Worm (Caenorhabditis elegans) whole organism, L1 larva: ENCODE measurements around the gene C51E3.9.
A peak's percentile ranks its signal among the peaks of the same experiment; 100 is the strongest.

Source experiments
- C04F5.9 ChIP-seq: sonication (generic microtip); optimal IDR thresholded peaks from 2 replicates; lab custom pipeline; 2016; ENCODE audit warnings: missing genetic modification characterization, missing compliant biosample characterization
- C16A3.4 ChIP-seq: fragments of 150-350 bp; optimal IDR thresholded peaks from 2 replicates; lab custom pipeline; 2014; ENCODE audit warnings: missing biosample characterization, missing genetic modification characterization
- C34B4.2 ChIP-seq: sonication (generic microtip); optimal IDR thresholded peaks from 2 replicates; lab custom pipeline; 2017; ENCODE audit warnings: mild to moderate bottlenecking, missing genetic modification characterization, missing compliant biosample characterization
- aha-1 ChIP-seq: fragments of 150-350 bp; optimal IDR thresholded peaks from 2 replicates; lab custom pipeline; 2014; ENCODE audit warnings: missing biosample characterization, missing genetic modification characterization
- blmp-1 ChIP-seq: fragments of 150-350 bp; optimal IDR thresholded peaks from 2 replicates; lab custom pipeline; 2014; ENCODE audit warnings: missing biosample characterization, missing genetic modification characterization
- ceh-63 ChIP-seq: fragments of 200-800 bp; sonication (Bioruptor generic); optimal IDR thresholded peaks from 2 replicates; lab custom pipeline; 2018; ENCODE audit warnings: mild to moderate bottlenecking, missing genetic modification characterization, missing compliant biosample characterization
- ceh-8 ChIP-seq: fragments of 200-800 bp; sonication (Bioruptor generic); optimal IDR thresholded peaks from 2 replicates; lab custom pipeline; 2018; ENCODE audit warnings: mild to moderate bottlenecking, missing genetic modification characterization, moderate library complexity, missing compliant biosample characterization
- ceh-82 ChIP-seq, 3 experiments: fragments of 150-350 bp in 1 of 3; sonication (generic microtip) in 2 of 3; optimal IDR thresholded peaks; 2 replicates each; lab custom pipeline; 2014 to 2017; ENCODE audit warnings: missing biosample characterization in 3 of 3, missing genetic modification characterization in 3 of 3
- ceh-88 ChIP-seq: fragments of 200-800 bp; sonication (Bioruptor generic); IDR thresholded peaks from 2 replicates; pipeline ENCODE4 v1.3.6; 2022; ENCODE audit warnings: missing genetic modification characterization, missing compliant biosample characterization
- ces-1 ChIP-seq: fragments of 150-350 bp; optimal IDR thresholded peaks from 2 replicates; lab custom pipeline; 2014; ENCODE audit warnings: missing biosample characterization, missing genetic modification reagents, missing genetic modification characterization
- elt-2 ChIP-seq: sonication (generic microtip); optimal IDR thresholded peaks from 2 replicates; lab custom pipeline; 2016; ENCODE audit warnings: missing genetic modification characterization, mild to moderate bottlenecking, inconsistent platforms, missing compliant biosample characterization, missing genetic modification reagents
- elt-3 ChIP-seq, 6 experiments: fragments of 150-350 bp in 1 of 6; sonication (generic microtip); optimal IDR thresholded peaks; 2 replicates each; lab custom pipeline; 2017 to 2018; ENCODE audit warnings: missing biosample characterization in 6 of 6, missing genetic modification characterization in 6 of 6, inconsistent platforms in 1 of 6
- ets-5 ChIP-seq: fragments of 200-800 bp; sonication (Bioruptor generic); IDR thresholded peaks from 2 replicates; pipeline ENCODE4 v1.3.6; 2022; ENCODE audit warnings: missing genetic modification characterization, missing compliant biosample characterization
- fkh-10 ChIP-seq: sonication (generic microtip); optimal IDR thresholded peaks from 2 replicates; lab custom pipeline; 2017; ENCODE audit warnings: missing biosample characterization, missing genetic modification reagents, missing genetic modification characterization
- fkh-8 ChIP-seq: sonication (generic microtip); optimal IDR thresholded peaks from 2 replicates; lab custom pipeline; 2016; ENCODE audit warnings: mild to moderate bottlenecking, missing genetic modification characterization, missing compliant biosample characterization
- fos-1 ChIP-seq: fragments of 150-350 bp; optimal IDR thresholded peaks from 2 replicates; lab custom pipeline; 2014; ENCODE audit warnings: missing biosample characterization, missing genetic modification characterization
- hpl-2 ChIP-seq: fragments of 150-350 bp; optimal IDR thresholded peaks from 2 replicates; lab custom pipeline; 2014; ENCODE audit warnings: missing biosample characterization, missing genetic modification reagents, missing genetic modification characterization
- irx-1 ChIP-seq: sonication (generic microtip); optimal IDR thresholded peaks from 2 replicates; lab custom pipeline; 2016; ENCODE audit warnings: missing genetic modification characterization, missing compliant biosample characterization
- isw-1 ChIP-seq: fragments of 200-800 bp; sonication (Bioruptor generic); IDR thresholded peaks from 2 replicates; pipeline ENCODE4 v1.3.6; 2022; ENCODE audit warnings: missing genetic modification characterization, missing compliant biosample characterization
- jun-1 ChIP-seq: fragments of 150-350 bp; optimal IDR thresholded peaks from 2 replicates; lab custom pipeline; 2014; ENCODE audit warnings: missing biosample characterization, missing genetic modification reagents, missing genetic modification characterization
- lin-13 ChIP-seq: fragments of 150-350 bp; optimal IDR thresholded peaks from 2 replicates; lab custom pipeline; 2014; ENCODE audit warnings: missing biosample characterization, missing genetic modification reagents, missing genetic modification characterization
- lin-14 ChIP-seq: fragments of 200-800 bp; sonication (Bioruptor generic); optimal IDR thresholded peaks from 2 replicates; lab custom pipeline; 2018; ENCODE audit warnings: mild to moderate bottlenecking, missing genetic modification characterization, moderate library complexity, missing compliant biosample characterization
- lin-15B ChIP-seq: fragments of 150-350 bp; sonication (generic microtip); optimal IDR thresholded peaks from 3 replicates; lab custom pipeline; 2014; ENCODE audit warnings: missing biosample characterization, missing genetic modification characterization
- lin-35 ChIP-seq, 2 experiments: fragments of 150-350 bp; optimal IDR thresholded peaks; 2 replicates each; lab custom pipeline; 2014; ENCODE audit warnings: missing biosample characterization in 2 of 2, missing genetic modification characterization in 2 of 2, missing genetic modification reagents in 2 of 2
- lin-39 ChIP-seq: fragments of 150-350 bp; optimal IDR thresholded peaks from 2 replicates; lab custom pipeline; 2014; ENCODE audit warnings: missing biosample characterization, missing genetic modification reagents, missing genetic modification characterization
- lsy-2 ChIP-seq, 2 experiments: fragments of 150-350 bp; optimal IDR thresholded peaks; 2 replicates each; lab custom pipeline; 2014; ENCODE audit warnings: missing biosample characterization in 2 of 2, missing genetic modification characterization in 2 of 2
- nhr-20 ChIP-seq: sonication (generic microtip); optimal IDR thresholded peaks from 2 replicates; lab custom pipeline; 2016; ENCODE audit warnings: mild to moderate bottlenecking, missing genetic modification characterization, missing compliant biosample characterization
- nhr-237 ChIP-seq: fragments of 150-350 bp; optimal IDR thresholded peaks from 2 replicates; lab custom pipeline; 2014; ENCODE audit warnings: missing biosample characterization, missing genetic modification characterization
- nhr-28 ChIP-seq: fragments of 150-350 bp; optimal IDR thresholded peaks from 2 replicates; lab custom pipeline; 2014; ENCODE audit warnings: missing biosample characterization, missing genetic modification characterization
- nhr-47 ChIP-seq: sonication (generic microtip); optimal IDR thresholded peaks from 2 replicates; lab custom pipeline; 2016; ENCODE audit warnings: mild to moderate bottlenecking, missing genetic modification characterization, moderate library complexity, missing compliant biosample characterization
- nhr-76 ChIP-seq: sonication (generic microtip); optimal IDR thresholded peaks from 2 replicates; lab custom pipeline; 2017; ENCODE audit warnings: missing biosample characterization, missing genetic modification characterization
- nhr-84 ChIP-seq: sonication (generic microtip); optimal IDR thresholded peaks from 2 replicates; lab custom pipeline; 2017; ENCODE audit warnings: missing biosample characterization, missing genetic modification characterization
- nhr-85 ChIP-seq: sonication (generic microtip); peaks from one replicate; lab custom pipeline; 2016; ENCODE audit warnings: missing genetic modification characterization, inconsistent platforms, missing compliant biosample characterization
- pag-3 ChIP-seq: sonication (generic microtip); optimal IDR thresholded peaks from 2 replicates; lab custom pipeline; 2017; ENCODE audit warnings: missing genetic modification characterization, mild to moderate bottlenecking, missing compliant biosample characterization, antibody characterized with exemption, borderline replicate concordance; ENCODE audit not compliant: insufficient read depth
- pax-3 ChIP-seq: fragments of 200-800 bp; sonication (Bioruptor generic); optimal IDR thresholded peaks from 2 replicates; lab custom pipeline; 2018; ENCODE audit warnings: mild to moderate bottlenecking, missing genetic modification characterization, moderate library complexity, missing compliant biosample characterization
- pqm-1 ChIP-seq: sonication (generic microtip); optimal IDR thresholded peaks from 3 replicates; lab custom pipeline; 2017; ENCODE audit warnings: missing biosample characterization, missing genetic modification characterization
- rnt-1 ChIP-seq: sonication (generic microtip); optimal IDR thresholded peaks from 2 replicates; lab custom pipeline; 2016; ENCODE audit warnings: mild to moderate bottlenecking, missing genetic modification characterization, moderate library complexity, missing compliant biosample characterization
- skn-1 ChIP-seq: fragments of 150-350 bp; optimal IDR thresholded peaks from 2 replicates; lab custom pipeline; 2014; ENCODE audit warnings: missing biosample characterization, missing genetic modification characterization
- sox-4 ChIP-seq: sonication (generic microtip); optimal IDR thresholded peaks from 2 replicates; lab custom pipeline; 2016; ENCODE audit warnings: missing genetic modification characterization, missing compliant biosample characterization
- sup-37 ChIP-seq: fragments of 200-800 bp; sonication (Bioruptor generic); optimal IDR thresholded peaks from 2 replicates; lab custom pipeline; 2018; ENCODE audit warnings: mild to moderate bottlenecking, missing genetic modification characterization, missing compliant biosample characterization
- tlp-1 ChIP-seq: fragments of 150-350 bp; optimal IDR thresholded peaks from 2 replicates; lab custom pipeline; 2014; ENCODE audit warnings: missing biosample characterization, missing genetic modification characterization
- unc-130 ChIP-seq: fragments of 150-350 bp; optimal IDR thresholded peaks from 2 replicates; lab custom pipeline; 2017; ENCODE audit warnings: missing biosample characterization, missing genetic modification characterization, inconsistent platforms

Gene C51E3.9

ce11 chrV:10158528-10158927 lies 12.8 kb downstream of the C51E3.9 start, which contains the start of gene srsx-30:
TSS of gene srsx-30 (plus strand) at chrV:10158828.
- TF ChIP-seq nhr-84 (tag; lab: Kevin White, UChicago) (no peak), sup-37 (no peak), ceh-8 (GFP tag; lab: Kevin White, UChicago) (no peak), rnt-1 (tag; lab: Kevin White, UChicago) (no peak), ceh-82 (tag; optimal IDR thresholded peaks at IDR 0.05; lab: Kevin White, UChicago) (no peak), fos-1 (no peak), skn-1 (tag; lab: Kevin White, UChicago) (no peak), irx-1 (no peak), nhr-47 (tag; lab: Kevin White, UChicago) (no peak), sox-4 (tag; lab: Kevin White, UChicago) (no peak), jun-1 (tag; lab: Kevin White, UChicago) (no peak), fkh-8 (tag; lab: Kevin White, UChicago) (no peak), ceh-88 (GFP tag; lab: Robert Waterston, UW) (no peak), hpl-2 (GFP tag; lab: Kevin White, UChicago) (no peak), C34B4.2 (no peak), pqm-1 (tag; lab: Kevin White, UChicago) (no peak)

ce11 chrV:10159972-10160371 lies 14.2 kb downstream of the C51E3.9 start:
- peak; percentile 65 for TF ChIP-seq elt-2 (tag; lab: Kevin White, UChicago)
- no peak for TF ChIP-seq nhr-237 (tag; lab: Kevin White, UChicago)
- TF ChIP-seq, all 84 proteins: peak for 1

- TF ChIP-seq pag-3 (tag; lab: Kevin White, UChicago): no peak
- no peak for TF ChIP-seq nhr-85 (tag; lab: Kevin White, UChicago)
- TF ChIP-seq C04F5.9 (tag; lab: Kevin White, UChicago): no peak
- no peak for TF ChIP-seq nhr-20 (tag; lab: Kevin White, UChicago)
- no peak for TF ChIP-seq elt-3 (tag; optimal IDR thresholded peaks at IDR 0.05; lab: Kevin White, UChicago)
- no peak for TF ChIP-seq tlp-1 (tag; lab: Kevin White, UChicago)
- TF ChIP-seq elt-2 (tag; lab: Kevin White, UChicago): peak; percentile 59
- no peak for TF ChIP-seq ets-5
- TF ChIP-seq rnt-1 (tag; lab: Kevin White, UChicago): no peak
- no peak for TF ChIP-seq fkh-10 (GFP tag; lab: Kevin White, UChicago)
- peak in 1 of 2 experiments; percentile 12 for TF ChIP-seq lin-35 (GFP tag; optimal IDR thresholded peaks at IDR 0.05; lab: Kevin White, UChicago)
- no peak for TF ChIP-seq nhr-76 (tag; lab: Kevin White, UChicago)
- no peak for TF ChIP-seq blmp-1 (tag; lab: Kevin White, UChicago)
- TF ChIP-seq C16A3.4 (tag; lab: Kevin White, UChicago): no peak
Observed at ce11 chrV:10160954-10161353, 15.2 kb downstream of the C51E3.9 start, which contains the start of gene C51E3.10. TSS of gene C51E3.10 (minus strand) at chrV:10161134.

- TF ChIP-seq fos-1 (no peak), isw-1 (no peak), lin-13 (GFP tag; lab: Kevin White, UChicago) (no peak), pag-3 (tag; lab: Kevin White, UChicago) (no peak), lin-15B (tag; lab: Kevin White, UChicago) (no peak), ceh-63 (GFP tag; lab: Kevin White, UChicago) (no peak), lin-39 (tag; lab: Kevin White, UChicago) (no peak), pax-3 (tag; lab: Kevin White, UChicago) (no peak), nhr-28 (tag; lab: Kevin White, UChicago) (no peak), lsy-2 (tag; optimal IDR thresholded peaks at IDR 0.05; lab: Kevin White, UChicago) (no peak), nhr-85 (tag; lab: Kevin White, UChicago) (no peak), ces-1 (GFP tag; lab: Kevin White, UChicago) (no peak), elt-2 (tag; lab: Kevin White, UChicago) (no peak), elt-3 (tag; optimal IDR thresholded peaks at IDR 0.05; lab: Kevin White, UChicago) (no peak), C04F5.9 (tag; lab: Kevin White, UChicago) (no peak), lin-14 (GFP tag; lab: Kevin White, UChicago) (no peak), unc-130 (tag; lab: Kevin White, UChicago) (no peak), aha-1 (tag; lab: Kevin White, UChicago) (no peak)
Observed at ce11 chrV:10166368-10166767, 20.6 kb downstream of the C51E3.9 start, which contains the start of gene C51E3.6. TSS of gene C51E3.6 (minus strand) at chrV:10166468.
